Fruit fly (Drosophila melanogaster): ENCODE data around the gene CG31415.

The CG31415 gene

DNA sequence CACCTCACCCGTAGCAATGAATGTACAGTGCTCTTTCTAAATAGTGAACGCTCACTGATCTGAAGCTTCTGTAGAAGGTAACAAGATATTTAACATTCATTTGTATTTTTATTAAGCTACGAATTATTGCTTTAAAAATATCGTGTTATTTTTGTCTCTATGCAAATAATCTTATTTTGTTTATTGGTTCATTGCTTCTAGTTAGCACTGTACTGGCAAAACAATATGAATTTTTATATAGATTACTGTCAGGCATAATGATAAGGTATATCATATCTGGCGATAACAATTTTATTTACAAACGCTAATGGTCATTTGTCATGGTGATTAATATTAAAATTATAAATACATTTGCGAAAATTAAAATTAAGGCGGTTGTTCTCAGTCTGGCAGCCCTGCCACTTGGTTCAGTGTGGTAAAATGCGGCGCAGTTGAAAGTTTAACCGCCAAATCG is 28.2 kb downstream of the CG31415 start, which contains the start of gene CG9471 (continued):
- peak; percentile 31 for TF ChIP-seq CG15073 (GFP tag; optimal IDR thresholded peaks at IDR 0.05)
- TF ChIP-seq CG9437 (GFP tag; optimal IDR thresholded peaks at IDR 0.05): peak; percentile 82
- TF ChIP-seq knrl (GFP tag; IDR thresholded peaks at IDR 0.05; ENCODE audit: partially characterized antibody): no peak
- peak; percentile 88 for TF ChIP-seq GATAe (GFP tag; conservative IDR thresholded peaks at IDR 0.05)
- TF ChIP-seq CG8359 (GFP tag; optimal IDR thresholded peaks at IDR 0.05; ENCODE audit: borderline replicate concordance): peak; percentile 14
- peak; percentile 29 for TF ChIP-seq ac (GFP tag; optimal IDR thresholded peaks at IDR 0.05)
- TF ChIP-seq ewg (GFP tag; optimal IDR thresholded peaks at IDR 0.05): peak; percentile 69
- peak; percentile 65 for TF ChIP-seq CG4282 (GFP tag; optimal IDR thresholded peaks at IDR 0.05)
- TF ChIP-seq CG10274 (GFP tag; optimal IDR thresholded peaks at IDR 0.05): peak; percentile 64
- peak; percentile 91 for TF ChIP-seq ase (GFP tag; IDR thresholded peaks at IDR 0.05)
- peak; percentile 68 for TF ChIP-seq CG8281 (tag; optimal IDR thresholded peaks at IDR 0.05)
- TF ChIP-seq ro (GFP tag; IDR thresholded peaks at IDR 0.05): peak; percentile 74
- peak; percentile 86 for TF ChIP-seq CG43689 (GFP tag; IDR thresholded peaks at IDR 0.05)
- no peak for TF ChIP-seq zen2 (GFP tag; IDR thresholded peaks at IDR 0.05; ENCODE audit: partially characterized antibody)
- peak; percentile 75 to 92 for TF ChIP-seq Hr51 (GFP tag; optimal IDR thresholded peaks at IDR 0.05)
- peak; percentile 90 to 93 for TF ChIP-seq dpn (GFP tag; optimal IDR thresholded peaks at IDR 0.05)
- peak; percentile 33 for TF ChIP-seq stwl (tag; optimal IDR thresholded peaks at IDR 0.05)
- no peak for TF ChIP-seq hbn (GFP tag; IDR thresholded peaks at IDR 0.05; ENCODE audit: partially characterized antibody)
- peak; percentile 84 for TF ChIP-seq CG11696 (GFP tag; IDR thresholded peaks at IDR 0.05)
- TF ChIP-seq CG13123 (GFP tag; optimal IDR thresholded peaks at IDR 0.05): peak; percentile 83
- peak; percentile 69 for TF ChIP-seq CG2116 (GFP tag; optimal IDR thresholded peaks at IDR 0.05)
- TF ChIP-seq CG6813 (GFP tag; optimal IDR thresholded peaks at IDR 0.05): peak; percentile 74
- TF ChIP-seq Atf6 (GFP tag; IDR thresholded peaks at IDR 0.05): peak; percentile 94
- peak; percentile 73 for TF ChIP-seq pb (GFP tag; optimal IDR thresholded peaks at IDR 0.05)
- TF ChIP-seq CG14667 (GFP tag; IDR thresholded peaks at IDR 0.05): peak; percentile 89
- TF ChIP-seq Aef1 (GFP tag; IDR thresholded peaks at IDR 0.05): peak; percentile 91
- peak; percentile 90 for TF ChIP-seq CG11247 (GFP tag; IDR thresholded peaks at IDR 0.05)
- no peak for TF ChIP-seq hb (GFP tag; IDR thresholded peaks at IDR 0.05; ENCODE audit: partially characterized antibody)
- TF ChIP-seq trem (tag; optimal IDR thresholded peaks at IDR 0.05): peak; percentile 90
- peak; percentile 96 for TF ChIP-seq lab (GFP tag; optimal IDR thresholded peaks at IDR 0.05)
- peak; percentile 86 for TF ChIP-seq CG12219 (GFP tag; optimal IDR thresholded peaks at IDR 0.05)
- TF ChIP-seq CG6854 (GFP tag; optimal IDR thresholded peaks at IDR 0.05): peak; percentile 85
- peak; percentile 94 for TF ChIP-seq Drgx (GFP tag; IDR thresholded peaks at IDR 0.05)
- TF ChIP-seq seq (GFP tag; IDR thresholded peaks at IDR 0.05): peak; percentile 92
- TF ChIP-seq sens-2 (GFP tag; IDR thresholded peaks at IDR 0.05): peak; percentile 85
- peak; percentile 77 for TF ChIP-seq CG17912 (GFP tag; optimal IDR thresholded peaks at IDR 0.05)
- TF ChIP-seq CG8089 (GFP tag; optimal IDR thresholded peaks at IDR 0.05): peak; percentile 77
- peak; percentile 65 for TF ChIP-seq Neu2 (GFP tag; optimal IDR thresholded peaks at IDR 0.05; ENCODE audit: borderline replicate concordance)
- peak; percentile 81 for TF ChIP-seq her (GFP tag; optimal IDR thresholded peaks at IDR 0.05)
- peak; percentile 77 for TF ChIP-seq ssp (GFP tag; IDR thresholded peaks at IDR 0.05)
- peak; percentile 3 for TF ChIP-seq p53 (GFP tag; optimal IDR thresholded peaks at IDR 0.05)
- TF ChIP-seq Mad (GFP tag; optimal IDR thresholded peaks at IDR 0.05): peak; percentile 68
- peak; percentile 86 for TF ChIP-seq Max (GFP tag; optimal IDR thresholded peaks at IDR 0.05)
- peak; percentile 86 for TF ChIP-seq nom (GFP tag; optimal IDR thresholded peaks at IDR 0.05)
- peak; percentile 96 for TF ChIP-seq Med (GFP tag)
- peak; percentile 89 for TF ChIP-seq CG4730 (GFP tag; IDR thresholded peaks at IDR 0.05)
- TF ChIP-seq H15 (GFP tag; IDR thresholded peaks at IDR 0.05): peak; percentile 94
- TF ChIP-seq kah (GFP tag; optimal IDR thresholded peaks at IDR 0.05): peak; percentile 76
- peak; percentile 75 for TF ChIP-seq Dad (GFP tag; optimal IDR thresholded peaks at IDR 0.05)
- TF ChIP-seq slbo (GFP tag; IDR thresholded peaks at IDR 0.05): peak; percentile 96
